Worm (Caenorhabditis elegans) whole organism, L3 larva: Measurements from ENCODE around the gene fbxa-78.

Experiments used
- aly-2 ChIP-seq: fragments of 150-350 bp; optimal IDR thresholded peaks from 2 replicates; lab custom pipeline; 2014; ENCODE audit warnings: missing biosample characterization, missing genetic modification characterization
- elt-3 ChIP-seq, 3 experiments: fragments of 150-350 bp in 1 of 3; sonication (generic microtip) in 2 of 3; optimal IDR thresholded peaks; 2 replicates in 2 of 3; 4 replicates in 1 of 3; lab custom pipeline; 2014 to 2017; ENCODE audit warnings: missing biosample characterization in 3 of 3, missing genetic modification characterization in 3 of 3
- eor-1 ChIP-seq, 2 experiments: fragments of 150-350 bp; optimal IDR thresholded peaks; 2 replicates each; lab custom pipeline; 2014 to 2018; ENCODE audit warnings: missing biosample characterization in 2 of 2, missing genetic modification characterization in 2 of 2
- nhr-237 ChIP-seq: fragments of 150-350 bp; optimal IDR thresholded peaks from 2 replicates; lab custom pipeline; 2014; ENCODE audit warnings: missing biosample characterization, missing genetic modification characterization
- tbx-2 ChIP-seq: sonication (generic microtip); optimal IDR thresholded peaks from 2 replicates; lab custom pipeline; 2016; ENCODE audit warnings: mild to moderate bottlenecking, missing genetic modification characterization, missing compliant biosample characterization

DNA sequence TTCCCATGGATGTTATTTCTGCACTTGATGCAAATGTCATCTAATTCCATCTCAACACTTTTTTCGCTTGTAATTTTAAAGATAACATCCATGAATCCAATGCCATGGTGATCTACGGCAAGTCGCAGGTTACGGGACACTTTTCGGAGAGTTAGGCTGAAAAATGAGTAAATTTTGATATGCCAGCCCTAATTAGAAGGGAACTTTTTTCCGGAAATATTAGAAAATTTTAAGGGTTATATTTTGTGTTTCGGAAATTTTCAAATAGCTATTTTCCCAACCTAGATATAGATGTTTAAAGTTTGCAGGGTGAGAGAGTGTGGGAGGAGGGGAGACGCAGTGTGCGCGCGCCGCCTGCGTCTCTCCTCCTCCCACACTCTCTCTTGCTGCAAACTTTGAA, 49.1 kb upstream of the fbxa-78 start:
- no peak for TF ChIP-seq elt-3 (tag; optimal IDR thresholded peaks at IDR 0.05; lab: Kevin White, UChicago)
- no peak for TF ChIP-seq eor-1 (tag; optimal IDR thresholded peaks at IDR 0.05; lab: Kevin White, UChicago)
- no peak for TF ChIP-seq aly-2
- TF ChIP-seq tbx-2 = no peak
- TF ChIP-seq nhr-237 (tag; lab: Kevin White, UChicago) = no peak
